Worm (Caenorhabditis elegans) whole organism, late embryonic: ENCODE measurements around the gene F20E11.17.

ENCODE experiments used
- C08G9.2 ChIP-seq: sonication (generic microtip); optimal IDR thresholded peaks from 2 replicates; lab custom pipeline; 2016; ENCODE audit warnings: mild to moderate bottlenecking, missing genetic modification characterization, moderate library complexity, missing compliant biosample characterization
- ceh-18 ChIP-seq: sonication (generic microtip); optimal IDR thresholded peaks from 2 replicates; lab custom pipeline; 2016; ENCODE audit warnings: missing genetic modification characterization, missing compliant biosample characterization
- ceh-19 ChIP-seq: fragments of 200-800 bp; sonication (Bioruptor generic); optimal IDR thresholded peaks from 2 replicates; lab custom pipeline; 2018; ENCODE audit warnings: mild to moderate bottlenecking, missing genetic modification characterization, missing compliant biosample characterization
- ceh-22 ChIP-seq: sonication (generic microtip); optimal IDR thresholded peaks from 2 replicates; lab custom pipeline; 2017; ENCODE audit warnings: missing biosample characterization, missing genetic modification characterization
- ceh-24 ChIP-seq: sonication (generic microtip); optimal IDR thresholded peaks from 2 replicates; lab custom pipeline; 2016; ENCODE audit warnings: mild to moderate bottlenecking, missing genetic modification characterization, missing compliant biosample characterization
- ceh-31 ChIP-seq: sonication (generic microtip); optimal IDR thresholded peaks from 2 replicates; lab custom pipeline; 2016; ENCODE audit warnings: missing genetic modification characterization, missing compliant biosample characterization
- ceh-34 ChIP-seq: sonication (generic microtip); optimal IDR thresholded peaks from 2 replicates; lab custom pipeline; 2016; ENCODE audit warnings: mild to moderate bottlenecking, missing genetic modification characterization, missing compliant biosample characterization
- ceh-45 ChIP-seq: fragments of 200-800 bp; sonication (Bioruptor generic); IDR thresholded peaks from 2 replicates; pipeline ENCODE4 v1.3.6; 2022; ENCODE audit warnings: missing genetic modification reagents, missing genetic modification characterization, missing compliant biosample characterization
- ceh-6 ChIP-seq: fragments of 200-800 bp; sonication (Bioruptor generic); optimal IDR thresholded peaks from 2 replicates; lab custom pipeline; 2018; ENCODE audit warnings: mild to moderate bottlenecking, missing genetic modification characterization, missing compliant biosample characterization
- ceh-9 ChIP-seq: sonication (generic microtip); optimal IDR thresholded peaks from 2 replicates; lab custom pipeline; 2016; ENCODE audit warnings: mild to moderate bottlenecking, missing genetic modification characterization, inconsistent platforms, missing compliant biosample characterization
- dve-1 ChIP-seq: sonication (generic microtip); optimal IDR thresholded peaks from 2 replicates; lab custom pipeline; 2017; ENCODE audit warnings: antibody characterized with exemption, mild to moderate bottlenecking, missing genetic modification characterization, missing compliant biosample characterization
- elt-4 ChIP-seq: sonication (generic microtip); optimal IDR thresholded peaks from 2 replicates; lab custom pipeline; 2016; ENCODE audit warnings: missing genetic modification characterization, missing compliant biosample characterization
- eyg-1 ChIP-seq: sonication (generic microtip); optimal IDR thresholded peaks from 2 replicates; lab custom pipeline; 2016; ENCODE audit warnings: missing genotype, missing genetic modification characterization, missing compliant biosample characterization
- fax-1 ChIP-seq: sonication (generic microtip); optimal IDR thresholded peaks from 2 replicates; lab custom pipeline; 2016; ENCODE audit warnings: missing genotype, missing genetic modification characterization, missing compliant biosample characterization
- gmeb-2 ChIP-seq: sonication (generic microtip); optimal IDR thresholded peaks from 2 replicates; lab custom pipeline; 2016; ENCODE audit warnings: missing genetic modification characterization, inconsistent platforms, missing compliant biosample characterization
- hlh-6 ChIP-seq: sonication (generic microtip); optimal IDR thresholded peaks from 2 replicates; lab custom pipeline; 2016; ENCODE audit warnings: missing genotype, missing genetic modification characterization, missing compliant biosample characterization
- lim-6 ChIP-seq: sonication (generic microtip); optimal IDR thresholded peaks from 2 replicates; lab custom pipeline; 2016; ENCODE audit warnings: missing genetic modification characterization, missing compliant biosample characterization
- lin-11 ChIP-seq: fragments of 200-800 bp; sonication (Bioruptor generic); optimal IDR thresholded peaks from 2 replicates; lab custom pipeline; 2018; ENCODE audit warnings: mild to moderate bottlenecking, missing genetic modification characterization, missing compliant biosample characterization
- madf-2 ChIP-seq: sonication (generic microtip); optimal IDR thresholded peaks from 2 replicates; lab custom pipeline; 2017; ENCODE audit warnings: missing genetic modification characterization, missing compliant biosample characterization
- nfya-1 ChIP-seq: sonication (generic microtip); optimal IDR thresholded peaks from 2 replicates; lab custom pipeline; 2017; ENCODE audit warnings: missing genetic modification characterization, mild to moderate bottlenecking, missing compliant biosample characterization, antibody characterized with exemption, moderate library complexity
- nhr-11 ChIP-seq: fragments of 150-350 bp; optimal IDR thresholded peaks from 2 replicates; lab custom pipeline; 2014; ENCODE audit warnings: missing biosample characterization, missing genetic modification characterization
- odd-2 ChIP-seq: sonication (generic microtip); optimal IDR thresholded peaks from 2 replicates; lab custom pipeline; 2017; ENCODE audit warnings: antibody characterized with exemption, mild to moderate bottlenecking, missing genetic modification characterization, missing compliant biosample characterization
- pag-3 ChIP-seq: sonication (generic microtip); optimal IDR thresholded peaks from 2 replicates; lab custom pipeline; 2016; ENCODE audit warnings: missing compliant biosample characterization, missing genetic modification characterization, borderline replicate concordance
- pat-9 ChIP-seq: fragments of 200-800 bp; sonication (Bioruptor generic); optimal IDR thresholded peaks from 2 replicates; lab custom pipeline; 2018; ENCODE audit warnings: mild to moderate bottlenecking, missing genetic modification characterization, moderate library complexity, missing compliant biosample characterization
- pax-1 ChIP-seq: fragments of 150-350 bp; optimal IDR thresholded peaks from 2 replicates; lab custom pipeline; 2014; ENCODE audit warnings: missing biosample characterization, missing genetic modification characterization
- pha-2 ChIP-seq: sonication (generic microtip); optimal IDR thresholded peaks from 2 replicates; lab custom pipeline; 2017; ENCODE audit warnings: mild to moderate bottlenecking, missing genetic modification characterization, missing compliant biosample characterization
- pqm-1 ChIP-seq: sonication (generic microtip); optimal IDR thresholded peaks from 2 replicates; lab custom pipeline; 2016; ENCODE audit warnings: missing genetic modification characterization, missing compliant biosample characterization
- pros-1 ChIP-seq: fragments of 150-350 bp; optimal IDR thresholded peaks from 2 replicates; lab custom pipeline; 2014; ENCODE audit warnings: missing biosample characterization, missing genetic modification reagents, missing genetic modification characterization
- sdc-2 ChIP-seq: sonication (generic microtip); optimal IDR thresholded peaks from 2 replicates; lab custom pipeline; 2016; ENCODE audit warnings: missing genotype, missing genetic modification characterization, missing compliant biosample characterization
- sox-4 ChIP-seq: sonication (generic microtip); optimal IDR thresholded peaks from 2 replicates; lab custom pipeline; 2017; ENCODE audit warnings: mild to moderate bottlenecking, missing genetic modification characterization, inconsistent platforms, missing compliant biosample characterization
- syd-9 ChIP-seq: sonication (generic microtip); optimal IDR thresholded peaks from 2 replicates; lab custom pipeline; 2016; ENCODE audit warnings: mild to moderate bottlenecking, missing genetic modification characterization, moderate library complexity, missing compliant biosample characterization
- unc-86 ChIP-seq: sonication (generic microtip); optimal IDR thresholded peaks from 2 replicates; lab custom pipeline; 2016; ENCODE audit warnings: missing genetic modification characterization, missing compliant biosample characterization

F20E11.17 gene

ce11 chrV:17430903-17431302, 38.2 kb downstream of the F20E11.17 start, which contains the start of gene srbc-27:
TSS of gene srbc-27 (plus strand) at chrV:17431203.
- TF ChIP-seq madf-2 (no peak), pax-1 (tag; lab: Kevin White, UChicago) (no peak), ceh-6 (GFP tag; lab: Kevin White, UChicago) (no peak), ceh-9 (tag; lab: Kevin White, UChicago) (no peak), nhr-11 (no peak), syd-9 (tag; lab: Kevin White, UChicago) (no peak), hlh-6 (tag; lab: Kevin White, UChicago) (no peak), sdc-2 (no peak), lim-6 (tag; lab: Kevin White, UChicago) (no peak), ceh-19 (no peak), C08G9.2 (tag; lab: Kevin White, UChicago) (no peak), ceh-22 (tag; lab: Kevin White, UChicago) (no peak)

- TF ChIP-seq lin-11 (tag; lab: Kevin White, UChicago) (no peak), sox-4 (tag; lab: Kevin White, UChicago) (no peak), ceh-45 (GFP tag; lab: Robert Waterston, UW) (no peak), ceh-19 (no peak), fax-1 (tag; lab: Kevin White, UChicago) (no peak), pat-9 (tag; lab: Kevin White, UChicago) (no peak), ceh-18 (tag; lab: Kevin White, UChicago) (no peak), pax-1 (tag; lab: Kevin White, UChicago) (no peak), gmeb-2 (no peak), ceh-22 (tag; lab: Kevin White, UChicago) (no peak), pros-1 (tag; lab: Kevin White, UChicago) (no peak), pqm-1 (tag; lab: Kevin White, UChicago) (no peak), elt-4 (no peak), unc-86 (tag; lab: Kevin White, UChicago) (no peak), pag-3 (tag; lab: Kevin White, UChicago) (no peak), syd-9 (tag; lab: Kevin White, UChicago) (no peak)
Measured at ce11 chrV:17430066-17430465, 39.0 kb downstream of the F20E11.17 start, which contains the start of gene T27C5.10. TSS of gene T27C5.10 (minus strand) at chrV:17430166.

- TF ChIP-seq ceh-31 (tag; lab: Kevin White, UChicago) (no peak), ceh-24 (tag; lab: Kevin White, UChicago) (no peak), ceh-19 (no peak), eyg-1 (tag; lab: Kevin White, UChicago) (no peak), sdc-2 (no peak), sox-4 (tag; lab: Kevin White, UChicago) (no peak), ceh-22 (tag; lab: Kevin White, UChicago) (no peak), pag-3 (tag; lab: Kevin White, UChicago) (no peak), unc-86 (tag; lab: Kevin White, UChicago) (no peak), nfya-1 (no peak), pha-2 (tag; lab: Kevin White, UChicago) (no peak), ceh-34 (tag; lab: Kevin White, UChicago) (no peak), dve-1 (tag; lab: Kevin White, UChicago) (no peak), odd-2 (tag; lab: Kevin White, UChicago) (no peak), elt-4 (no peak)
Measured at ce11 chrV:17429262-17429661, 39.8 kb downstream of the F20E11.17 start.
